Fruit fly (Drosophila melanogaster): ENCODE data around the gene CG14722.

Gene CG14722

DNA sequence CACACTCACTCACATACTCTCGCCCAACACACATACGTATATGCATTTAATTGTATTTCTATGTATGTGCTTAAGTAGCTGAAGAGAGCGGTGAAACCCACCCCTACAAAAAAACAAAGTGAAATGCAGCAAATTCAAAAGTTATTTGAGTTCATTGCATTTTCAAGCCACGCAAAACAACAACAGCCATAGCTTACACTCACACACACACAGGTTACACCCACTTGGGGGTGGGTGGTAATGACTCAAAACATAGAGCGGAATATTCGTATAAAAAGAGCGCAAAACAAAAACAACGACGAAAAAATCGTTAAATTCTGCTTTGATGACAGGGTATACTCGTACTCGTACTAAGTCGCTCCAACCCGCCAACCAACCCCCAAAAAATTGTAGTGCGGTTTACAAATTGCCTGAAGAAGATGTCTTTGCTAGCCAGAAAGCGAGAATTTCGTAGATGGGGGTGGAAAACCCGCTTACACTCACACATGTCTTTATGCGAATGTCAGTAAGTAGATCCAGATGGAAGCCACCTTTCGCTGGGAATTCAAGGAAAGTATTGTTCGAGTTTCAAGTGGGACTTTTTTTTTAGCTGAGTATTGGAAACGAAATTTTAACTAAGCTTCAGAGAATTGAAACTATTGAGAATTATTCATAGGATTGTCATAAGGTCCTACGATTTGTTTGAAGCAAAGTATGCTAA, 34.5 kb downstream of the CG14722 start (continued):
- TF ChIP-seq pros (GFP tag; optimal IDR thresholded peaks at IDR 0.05), result peak; percentile 97
- no peak for TF ChIP-seq hb (GFP tag; IDR thresholded peaks at IDR 0.05; ENCODE audit: partially characterized antibody)
- TF ChIP-seq Fer2 (tag; optimal IDR thresholded peaks at IDR 0.05), result no peak
- TF ChIP-seq Dfd (GFP tag; optimal IDR thresholded peaks at IDR 0.05), result no peak
- TF ChIP-seq tll (GFP tag; optimal IDR thresholded peaks at IDR 0.05), result peak in 1 of 2 experiments; percentile 16
- TF ChIP-seq CG12071 (GFP tag; optimal IDR thresholded peaks at IDR 0.05), result no peak
- TF ChIP-seq crp (GFP tag; optimal IDR thresholded peaks at IDR 0.05), result no peak
- TF ChIP-seq Myb (GFP tag; optimal IDR thresholded peaks at IDR 0.05), result no peak
- no peak for TF ChIP-seq CG10959 (GFP tag; IDR thresholded peaks at IDR 0.05)
- no peak for TF ChIP-seq Rfx (GFP tag; IDR thresholded peaks at IDR 0.05)
- peak; percentile 22; the same call in 1 of the 3 replicates for TF ChIP-seq row (GFP tag; IDR thresholded peaks at IDR 0.05)
- no peak for TF ChIP-seq CG1529 (GFP tag; optimal IDR thresholded peaks at IDR 0.05)
- 0 out of 2 replicates have a peak, but pooled peaks have one; percentile 58 for TF ChIP-seq CG4360 (GFP tag; IDR thresholded peaks at IDR 0.05)
- TF ChIP-seq Trl (optimal IDR thresholded peaks at IDR 0.05), result peak in 1 of 2 experiments; percentile 19
- TF ChIP-seq Trl (GFP tag; optimal IDR thresholded peaks at IDR 0.05), result no peak
- TF ChIP-seq ap (GFP tag; IDR thresholded peaks at IDR 0.05), result no peak
- TF ChIP-seq Med (GFP tag), result peak; percentile 63
- no peak for TF ChIP-seq usp (GFP tag; optimal IDR thresholded peaks at IDR 0.05)
- TF ChIP-seq Xrp1 (GFP tag; IDR thresholded peaks at IDR 0.05), result no peak
- no peak for TF ChIP-seq CG17829 (tag; optimal IDR thresholded peaks at IDR 0.05)
- no peak for TF ChIP-seq sens-2 (GFP tag; IDR thresholded peaks at IDR 0.05)
- no peak for TF ChIP-seq Ets97D (GFP tag; optimal IDR thresholded peaks at IDR 0.05)
- TF ChIP-seq Ravus (GFP tag; IDR thresholded peaks at IDR 0.05), result no peak
- TF ChIP-seq gro (GFP tag; optimal IDR thresholded peaks at IDR 0.05), result no peak
- TF ChIP-seq cg (GFP tag; optimal IDR thresholded peaks at IDR 0.05), result peak; percentile 82
- no peak for TF ChIP-seq unpg (GFP tag; optimal IDR thresholded peaks at IDR 0.05)
- TF ChIP-seq CG11085 (GFP tag; IDR thresholded peaks at IDR 0.05), result no peak
- TF ChIP-seq grau (tag; optimal IDR thresholded peaks at IDR 0.05), result no peak
- TF ChIP-seq ewg (GFP tag; optimal IDR thresholded peaks at IDR 0.05), result no peak
- no peak for TF ChIP-seq CG3726 (GFP tag; IDR thresholded peaks at IDR 0.05)
- no peak for TF ChIP-seq CG7357 (GFP tag; IDR thresholded peaks at IDR 0.05)
- no peak for TF ChIP-seq lab (GFP tag; optimal IDR thresholded peaks at IDR 0.05)
- TF ChIP-seq Awh (GFP tag; IDR thresholded peaks at IDR 0.05), result no peak
- TF ChIP-seq CG12391 (tag; optimal IDR thresholded peaks at IDR 0.05), result no peak
- no peak for TF ChIP-seq CG18011 (GFP tag; optimal IDR thresholded peaks at IDR 0.05)
- no peak for TF ChIP-seq CG32772 (GFP tag; IDR thresholded peaks at IDR 0.05)
- TF ChIP-seq odd (GFP tag; optimal IDR thresholded peaks at IDR 0.05), result no peak
- no peak for TF ChIP-seq unc-4 (GFP tag; IDR thresholded peaks at IDR 0.05; ENCODE audit: partially characterized antibody)
- TF ChIP-seq dmrt99B (tag; optimal IDR thresholded peaks at IDR 0.05), result no peak
- no peak for TF ChIP-seq zen (tag; optimal IDR thresholded peaks at IDR 0.05)
- peak; percentile 13 for TF ChIP-seq sqz (GFP tag; optimal IDR thresholded peaks at IDR 0.05)
- no peak for TF ChIP-seq CG11398 (GFP tag; optimal IDR thresholded peaks at IDR 0.05)
- no peak for TF ChIP-seq jumu (GFP tag; optimal IDR thresholded peaks at IDR 0.05)
- TF ChIP-seq CG34422 (GFP tag; IDR thresholded peaks at IDR 0.05), result no peak
